Worm (Caenorhabditis elegans) whole organism, L2 larva: Measurements from ENCODE around the gene tomm-22.

Source experiments
- C34F6.9 ChIP-seq: fragments of 150-350 bp; optimal IDR thresholded peaks from 2 replicates; lab custom pipeline; 2014; ENCODE audit warnings: missing biosample characterization, missing genetic modification characterization
- F13H6.1 ChIP-seq: sonication (generic microtip); optimal IDR thresholded peaks from 2 replicates; lab custom pipeline; 2016; ENCODE audit warnings: missing genetic modification characterization, missing compliant biosample characterization
- R02D3.7 ChIP-seq: fragments of 150-350 bp; optimal IDR thresholded peaks from 2 replicates; lab custom pipeline; 2014; ENCODE audit warnings: missing biosample characterization, missing genetic modification characterization
- Y55F3AM.14 ChIP-seq: fragments of 200-800 bp; sonication (Bioruptor generic); optimal IDR thresholded peaks from 2 replicates; lab custom pipeline; 2018; ENCODE audit warnings: mild to moderate bottlenecking, missing genetic modification characterization, missing compliant biosample characterization
- alr-1 ChIP-seq: fragments of 150-350 bp; optimal IDR thresholded peaks from 2 replicates; lab custom pipeline; 2014; ENCODE audit warnings: missing biosample characterization, missing genetic modification characterization
- blmp-1 ChIP-seq: sonication (generic microtip); optimal IDR thresholded peaks from 2 replicates; lab custom pipeline; 2017; ENCODE audit warnings: missing genetic modification characterization, mild to moderate bottlenecking, missing compliant biosample characterization, antibody characterized with exemption, moderate library complexity; ENCODE audit not compliant: insufficient read depth
- crh-2 ChIP-seq: sonication (generic microtip); optimal IDR thresholded peaks from 2 replicates; lab custom pipeline; 2017; ENCODE audit warnings: missing biosample characterization, missing genetic modification characterization
- dmd-4 ChIP-seq: sonication (generic microtip); optimal IDR thresholded peaks from 2 replicates; lab custom pipeline; 2017; ENCODE audit warnings: missing biosample characterization, missing genetic modification characterization
- egl-27 ChIP-seq: sonication (generic microtip); optimal IDR thresholded peaks from 3 replicates; lab custom pipeline; 2017; ENCODE audit warnings: missing biosample characterization, missing genetic modification reagents, missing genetic modification characterization
- fos-1 ChIP-seq: fragments of 150-350 bp; optimal IDR thresholded peaks from 2 replicates; lab custom pipeline; 2014; ENCODE audit warnings: missing biosample characterization, missing genetic modification characterization
- gmeb-1 ChIP-seq: fragments of 150-350 bp; optimal IDR thresholded peaks from 2 replicates; lab custom pipeline; 2014; ENCODE audit warnings: missing biosample characterization, missing genetic modification characterization
- lin-11 ChIP-seq: fragments of 150-350 bp; sonication (generic microtip); optimal IDR thresholded peaks from 2 replicates; lab custom pipeline; 2014; ENCODE audit warnings: missing biosample characterization, missing genetic modification characterization, inconsistent platforms, mixed read lengths
- lin-13 ChIP-seq: fragments of 150-350 bp; optimal IDR thresholded peaks from 2 replicates; lab custom pipeline; 2014; ENCODE audit warnings: missing biosample characterization, missing genetic modification reagents, missing genetic modification characterization
- lsy-2 ChIP-seq, 2 experiments: fragments of 150-350 bp in 1 of 2; sonication (generic microtip) in 1 of 2; optimal IDR thresholded peaks; 2 replicates each; lab custom pipeline; 2014 to 2017; ENCODE audit warnings: missing biosample characterization in 2 of 2, missing genetic modification characterization in 2 of 2
- mab-5 ChIP-seq: fragments of 150-350 bp; optimal IDR thresholded peaks from 2 replicates; lab custom pipeline; 2014; ENCODE audit warnings: missing biosample characterization, missing genetic modification characterization
- nhr-10 ChIP-seq: sonication (generic microtip); optimal IDR thresholded peaks from 2 replicates; lab custom pipeline; 2017; ENCODE audit warnings: missing biosample characterization, missing genetic modification characterization
- nhr-11 ChIP-seq: fragments of 150-350 bp; optimal IDR thresholded peaks from 2 replicates; lab custom pipeline; 2014; ENCODE audit warnings: missing biosample characterization, missing genetic modification characterization
- nhr-12 ChIP-seq: fragments of 150-350 bp; optimal IDR thresholded peaks from 2 replicates; lab custom pipeline; 2014; ENCODE audit warnings: missing biosample characterization, missing genetic modification characterization
- nhr-129 ChIP-seq: fragments of 150-350 bp; optimal IDR thresholded peaks from 2 replicates; lab custom pipeline; 2014; ENCODE audit warnings: missing biosample characterization, missing genetic modification characterization
- nhr-21 ChIP-seq: fragments of 150-350 bp; optimal IDR thresholded peaks from 2 replicates; lab custom pipeline; 2014; ENCODE audit warnings: missing biosample characterization, missing genetic modification characterization
- nhr-23 ChIP-seq: fragments of 150-350 bp; optimal IDR thresholded peaks from 2 replicates; lab custom pipeline; 2014; ENCODE audit warnings: missing biosample characterization, missing genetic modification reagents, missing genetic modification characterization
- nhr-25 ChIP-seq: fragments of 150-350 bp; sonication (generic microtip); optimal IDR thresholded peaks from 3 replicates; lab custom pipeline; 2014; ENCODE audit warnings: missing biosample characterization, missing genetic modification characterization
- nhr-6 ChIP-seq: fragments of 150-350 bp; optimal IDR thresholded peaks from 2 replicates; lab custom pipeline; 2014; ENCODE audit warnings: missing biosample characterization, missing genetic modification characterization
- nhr-77 ChIP-seq: fragments of 150-350 bp; optimal IDR thresholded peaks from 2 replicates; lab custom pipeline; 2014; ENCODE audit warnings: missing biosample characterization, missing genetic modification characterization
- peb-1 ChIP-seq: fragments of 150-350 bp; optimal IDR thresholded peaks from 2 replicates; lab custom pipeline; 2014; ENCODE audit warnings: missing biosample characterization, missing genetic modification characterization
- sem-4 ChIP-seq: fragments of 150-350 bp; optimal IDR thresholded peaks from 2 replicates; lab custom pipeline; 2014; ENCODE audit warnings: missing biosample characterization, missing genetic modification reagents, missing genetic modification characterization
- skn-1 ChIP-seq: sonication (generic microtip); optimal IDR thresholded peaks from 2 replicates; lab custom pipeline; 2017; ENCODE audit warnings: missing biosample characterization, missing genetic modification characterization
- sma-3 ChIP-seq: sonication (generic microtip); optimal IDR thresholded peaks from 2 replicates; lab custom pipeline; 2016; ENCODE audit warnings: missing genetic modification reagents, missing genetic modification characterization, missing compliant biosample characterization
- sma-9 ChIP-seq, 2 experiments: fragments of 150-350 bp in 1 of 2; sonication (generic microtip) in 1 of 2; optimal IDR thresholded peaks; 2 replicates each; lab custom pipeline; 2014 to 2016; ENCODE audit warnings: missing genetic modification characterization in 2 of 2, mild to moderate bottlenecking in 1 of 2, missing biosample characterization in 1 of 2, missing compliant biosample characterization in 1 of 2, missing genetic modification reagents in 1 of 2, moderate library complexity in 1 of 2
- unc-39 ChIP-seq: fragments of 150-350 bp; optimal IDR thresholded peaks from 2 replicates; lab custom pipeline; 2014; ENCODE audit warnings: missing biosample characterization, missing genetic modification characterization
- unc-55 ChIP-seq: fragments of 150-350 bp; sonication (generic microtip); optimal IDR thresholded peaks from 3 replicates; lab custom pipeline; 2014; ENCODE audit warnings: missing biosample characterization, missing genetic modification reagents, missing genetic modification characterization
- unc-62 ChIP-seq: fragments of 150-350 bp; optimal IDR thresholded peaks from 2 replicates; lab custom pipeline; 2014; ENCODE audit warnings: missing biosample characterization, missing genetic modification reagents, missing genetic modification characterization
- zag-1 ChIP-seq: fragments of 150-350 bp; optimal IDR thresholded peaks from 2 replicates; lab custom pipeline; 2014; ENCODE audit warnings: missing biosample characterization, missing genetic modification characterization
- ztf-1 ChIP-seq: fragments of 200-800 bp; sonication (Bioruptor generic); conservative IDR thresholded peaks from 2 replicates; pipeline ENCODE4 v1.3.6; 2022; ENCODE audit warnings: missing genetic modification characterization, missing compliant biosample characterization
- ztf-4 ChIP-seq: fragments of 150-350 bp; optimal IDR thresholded peaks from 2 replicates; lab custom pipeline; 2014; ENCODE audit warnings: missing biosample characterization, missing genetic modification characterization

Gene tomm-22

ce11 chrII:506069-506468 lies 35.8 kb upstream of the tomm-22 start:
- TF ChIP-seq mab-5 (tag; lab: Kevin White, UChicago): peak; percentile 17
- TF ChIP-seq nhr-10 (tag; lab: Kevin White, UChicago): no peak
- no peak for TF ChIP-seq dmd-4
- TF ChIP-seq nhr-77 (tag; lab: Kevin White, UChicago): no peak
- TF ChIP-seq gmeb-1 (tag; lab: Kevin White, UChicago): peak; percentile 82
- TF ChIP-seq nhr-21 (tag; lab: Kevin White, UChicago): peak; percentile 18
- TF ChIP-seq nhr-6 (tag; lab: Kevin White, UChicago): peak; percentile 5
- peak; percentile 30 for TF ChIP-seq crh-2 (tag; lab: Kevin White, UChicago)
- peak; percentile 39 for TF ChIP-seq F13H6.1
- no peak for TF ChIP-seq fos-1
- TF ChIP-seq ztf-4 (tag; lab: Kevin White, UChicago): no peak
- TF ChIP-seq sma-3 (GFP tag; lab: Kevin White, UChicago): peak; percentile 42
- no peak for TF ChIP-seq alr-1
- no peak for TF ChIP-seq skn-1 (tag; lab: Kevin White, UChicago)
- no peak for TF ChIP-seq egl-27 (tag; lab: Kevin White, UChicago)
- TF ChIP-seq sma-9 (GFP tag; optimal IDR thresholded peaks at IDR 0.05; lab: Kevin White, UChicago): no peak
- TF ChIP-seq sma-9 (tag; optimal IDR thresholded peaks at IDR 0.05; lab: Kevin White, UChicago): no peak
- TF ChIP-seq unc-39 (tag; lab: Kevin White, UChicago): no peak
- no peak for TF ChIP-seq ztf-1
- peak; percentile 52 for TF ChIP-seq nhr-129 (tag; lab: Kevin White, UChicago)
- peak; percentile 68 for TF ChIP-seq unc-55 (GFP tag; lab: Kevin White, UChicago)
- TF ChIP-seq lin-13 (GFP tag; lab: Kevin White, UChicago): peak; percentile 46
- TF ChIP-seq nhr-11 (tag; lab: Kevin White, UChicago): no peak
- TF ChIP-seq lsy-2 (tag; optimal IDR thresholded peaks at IDR 0.05; lab: Kevin White, UChicago): peak; percentile 63 to 81

ce11 chrII:502638-503037 lies 32.4 kb upstream of the tomm-22 start:
- no peak for TF ChIP-seq dmd-4
- TF ChIP-seq sem-4 (tag; lab: Kevin White, UChicago): no peak
- no peak for TF ChIP-seq lsy-2 (tag; optimal IDR thresholded peaks at IDR 0.05; lab: Kevin White, UChicago)
- TF ChIP-seq lin-13 (GFP tag; lab: Kevin White, UChicago): no peak
- TF ChIP-seq blmp-1 (tag; lab: Kevin White, UChicago): no peak
- no peak for TF ChIP-seq Y55F3AM.14 (GFP tag; lab: Kevin White, UChicago)
- TF ChIP-seq zag-1: no peak
- no peak for TF ChIP-seq peb-1 (tag; lab: Kevin White, UChicago)
- TF ChIP-seq nhr-25: no peak
- TF ChIP-seq R02D3.7 (tag; lab: Kevin White, UChicago): no peak
- TF ChIP-seq unc-62 (GFP tag; lab: Kevin White, UChicago): no peak
- no peak for TF ChIP-seq skn-1 (tag; lab: Kevin White, UChicago)
- TF ChIP-seq ztf-4 (tag; lab: Kevin White, UChicago): no peak
- TF ChIP-seq nhr-12 (tag; lab: Kevin White, UChicago): no peak
- TF ChIP-seq crh-2 (tag; lab: Kevin White, UChicago): no peak

ce11 chrII:495124-495523 lies 24.8 kb upstream of the tomm-22 start, which contains the start of gene sms-5:
Gene sms-5 (plus strand): TSS chrII:495424.
- no peak for TF ChIP-seq ztf-1
- TF ChIP-seq gmeb-1 (tag; lab: Kevin White, UChicago): no peak
- TF ChIP-seq nhr-77 (tag; lab: Kevin White, UChicago): no peak
- no peak for TF ChIP-seq mab-5 (tag; lab: Kevin White, UChicago)
- no peak for TF ChIP-seq lin-13 (GFP tag; lab: Kevin White, UChicago)
- TF ChIP-seq unc-62 (GFP tag; lab: Kevin White, UChicago): no peak

ce11 chrII:484328-484916 lies 14.1 kb upstream of the tomm-22 start, which contains the start of the genes gldi-1 and prp-21:
Gene gldi-1 (minus strand): TSS chrII:484378.
Gene prp-21 (plus strand): TSS chrII:484866.
- peak; percentile 65 for TF ChIP-seq C34F6.9 (tag; lab: Kevin White, UChicago)
- no peak for TF ChIP-seq nhr-23 (tag; lab: Kevin White, UChicago)
- peak; percentile 11 for TF ChIP-seq gmeb-1 (tag; lab: Kevin White, UChicago)
- peak; percentile 12 for TF ChIP-seq lin-13 (GFP tag; lab: Kevin White, UChicago)
- TF ChIP-seq ztf-1: no peak
- TF ChIP-seq unc-55 (GFP tag; lab: Kevin White, UChicago): peak; percentile 60
- no peak for TF ChIP-seq alr-1
- TF ChIP-seq lin-11: no peak
- TF ChIP-seq fos-1: no peak
- TF ChIP-seq crh-2 (tag; lab: Kevin White, UChicago): peak; percentile 34
- TF ChIP-seq lsy-2 (tag; optimal IDR thresholded peaks at IDR 0.05; lab: Kevin White, UChicago): peak in 1 of 2 experiments; percentile 54
- TF ChIP-seq R02D3.7 (tag; lab: Kevin White, UChicago): no peak
